Fruit fly (Drosophila melanogaster) S2 (cell line): ENCODE data around the gene CG8149.

Experiments used
- CG8478 ChIP-seq: fragments of >200 bp; optimal IDR thresholded peaks from 2 replicates; lab custom pipeline; 2018
- CTCF ChIP-seq, 2 experiments: fragments of >200 bp; optimal IDR thresholded peaks; 2 replicates each; lab custom pipeline; 2018

The CG8149 gene

dm6 chr3R:9504355-9504754 is at the start of gene CG8149:
Gene CG8149, plus strand, starts transcription at chr3R:9504656.
- TF ChIP-seq CG8478 (lab: Kevin White, UChicago) (no peak), CTCF (optimal IDR thresholded peaks at IDR 0.05; lab: Kevin White, UChicago) (no peak)

dm6 chr3R:9454980-9455379 is 49.5 kb upstream of the CG8149 start:
- no peak for TF ChIP-seq CTCF (optimal IDR thresholded peaks at IDR 0.05; lab: Kevin White, UChicago)
- no peak for TF ChIP-seq CG8478 (lab: Kevin White, UChicago)

- TF ChIP-seq CTCF (optimal IDR thresholded peaks at IDR 0.05; lab: Kevin White, UChicago), result no peak
- TF ChIP-seq CG8478 (lab: Kevin White, UChicago), result no peak
Observed at dm6 chr3R:9456373-9456772, 48.1 kb upstream of the CG8149 start, which contains the start of gene GstZ1. Gene GstZ1, minus strand, starts transcription at chr3R:9456546.

dm6 chr3R:9459385-9460285 is 44.8 kb upstream of the CG8149 start:
- no peak for TF ChIP-seq CTCF (optimal IDR thresholded peaks at IDR 0.05; lab: Kevin White, UChicago)
- no peak for TF ChIP-seq CG8478 (lab: Kevin White, UChicago)

dm6 chr3R:9460488-9461150 is 43.8 kb upstream of the CG8149 start, which contains the start of gene GstZ2:
Gene GstZ2, minus strand, starts transcription at chr3R:9460652.
- no peak for TF ChIP-seq CTCF (optimal IDR thresholded peaks at IDR 0.05; lab: Kevin White, UChicago)
- no peak for TF ChIP-seq CG8478 (lab: Kevin White, UChicago)

- no peak for TF ChIP-seq CTCF (optimal IDR thresholded peaks at IDR 0.05; lab: Kevin White, UChicago)
- TF ChIP-seq CG8478 (lab: Kevin White, UChicago), result no peak
Observed at dm6 chr3R:9468109-9468508, 36.3 kb upstream of the CG8149 start.

- TF ChIP-seq CTCF (optimal IDR thresholded peaks at IDR 0.05; lab: Kevin White, UChicago) (no peak), CG8478 (lab: Kevin White, UChicago) (no peak)
Observed at dm6 chr3R:9480396-9480795, 24.1 kb upstream of the CG8149 start.

dm6 chr3R:9487561-9487960 is 16.9 kb upstream of the CG8149 start:
- TF ChIP-seq CTCF (optimal IDR thresholded peaks at IDR 0.05; lab: Kevin White, UChicago) (no peak), CG8478 (lab: Kevin White, UChicago) (no peak)

dm6 chr3R:9487961-9488360 is 16.5 kb upstream of the CG8149 start:
- no peak for TF ChIP-seq CG8478 (lab: Kevin White, UChicago)
- TF ChIP-seq CTCF (optimal IDR thresholded peaks at IDR 0.05; lab: Kevin White, UChicago), result no peak

- TF ChIP-seq CTCF (optimal IDR thresholded peaks at IDR 0.05; lab: Kevin White, UChicago) (no peak), CG8478 (lab: Kevin White, UChicago) (no peak)
Observed at dm6 chr3R:9488493-9488892, 16.0 kb upstream of the CG8149 start.

dm6 chr3R:9491065-9491567 is 13.3 kb upstream of the CG8149 start:
- TF ChIP-seq CG8478 (lab: Kevin White, UChicago) (no peak), CTCF (optimal IDR thresholded peaks at IDR 0.05; lab: Kevin White, UChicago) (no peak)

dm6 chr3R:9492100-9492499 is 12.4 kb upstream of the CG8149 start:
- no peak for TF ChIP-seq CG8478 (lab: Kevin White, UChicago)
- no peak for TF ChIP-seq CTCF (optimal IDR thresholded peaks at IDR 0.05; lab: Kevin White, UChicago)

dm6 chr3R:9493627-9494626 is 10.5 kb upstream of the CG8149 start, which contains the start of gene CG16779:
Gene CG16779, minus strand, starts transcription at chr3R:9493677.
- TF ChIP-seq CTCF (optimal IDR thresholded peaks at IDR 0.05; lab: Kevin White, UChicago), result no peak
- no peak for TF ChIP-seq CG8478 (lab: Kevin White, UChicago)

- TF ChIP-seq CTCF (optimal IDR thresholded peaks at IDR 0.05; lab: Kevin White, UChicago), result no peak
- no peak for TF ChIP-seq CG8478 (lab: Kevin White, UChicago)
Observed at dm6 chr3R:9494627-9495009, 9.8 kb upstream of the CG8149 start, which contains the start of gene phu. Gene phu, plus strand, starts transcription at chr3R:9494801.
